Fruit fly (Drosophila melanogaster): Measurements from ENCODE around the gene Pink1.

Gene Pink1

dm6 chrX:6656023-6656594, 27.5 kb upstream of the Pink1 start:
- TF ChIP-seq CG7045 (GFP tag; optimal IDR thresholded peaks at IDR 0.05) (peak; percentile 87), Clk (GFP tag; optimal IDR thresholded peaks at IDR 0.05) (peak; percentile 62), CG12768 (GFP tag; optimal IDR thresholded peaks at IDR 0.05) (peak; percentile 89), CG11617 (GFP tag; optimal IDR thresholded peaks at IDR 0.05) (peak; percentile 96), pad (GFP tag; optimal IDR thresholded peaks at IDR 0.05) (peak; percentile 81), Crg-1 (GFP tag; optimal IDR thresholded peaks at IDR 0.05) (peak; percentile 85), Mnt (GFP tag; optimal IDR thresholded peaks at IDR 0.05) (peak; percentile 89), cic (GFP tag; optimal IDR thresholded peaks at IDR 0.05) (peak; percentile 79), tj (GFP tag; optimal IDR thresholded peaks at IDR 0.05) (peak; percentile 69), Hr96 (GFP tag; optimal IDR thresholded peaks at IDR 0.05) (peak; percentile 87), CG5204 (GFP tag; optimal IDR thresholded peaks at IDR 0.05) (peak; percentile 86), CG14711 (tag; optimal IDR thresholded peaks at IDR 0.05) (peak; percentile 83), CG7101 (tag; optimal IDR thresholded peaks at IDR 0.05) (peak; percentile 93), bab1 (GFP tag; optimal IDR thresholded peaks at IDR 0.05) (peak; percentile 88), toe (GFP tag; optimal IDR thresholded peaks at IDR 0.05) (peak; percentile 74), kay (GFP tag; ENCODE audit: borderline replicate concordance) (no peak), ovo (GFP tag; optimal IDR thresholded peaks at IDR 0.05) (peak; percentile 98), cnc (optimal IDR thresholded peaks at IDR 0.05) (no peak), CG33017 (tag; optimal IDR thresholded peaks at IDR 0.05) (peak; percentile 84), CG1620 (GFP tag; optimal IDR thresholded peaks at IDR 0.05) (peak; percentile 74)

dm6 chrX:6656626-6657558, 26.7 kb upstream of the Pink1 start:
- no peak for TF ChIP-seq cic (GFP tag; optimal IDR thresholded peaks at IDR 0.05)
- TF ChIP-seq bab1 (GFP tag; optimal IDR thresholded peaks at IDR 0.05), result peak; percentile 73
- no peak for TF ChIP-seq toe (GFP tag; optimal IDR thresholded peaks at IDR 0.05)
- TF ChIP-seq Clk (GFP tag; optimal IDR thresholded peaks at IDR 0.05), result no peak
- no peak for TF ChIP-seq Hr96 (GFP tag; optimal IDR thresholded peaks at IDR 0.05)
- TF ChIP-seq CG14711 (tag; optimal IDR thresholded peaks at IDR 0.05), result peak; percentile 59
- no peak for TF ChIP-seq CG1620 (GFP tag; optimal IDR thresholded peaks at IDR 0.05)
- TF ChIP-seq CG33017 (tag; optimal IDR thresholded peaks at IDR 0.05), result peak; percentile 71
- TF ChIP-seq Mnt (GFP tag; optimal IDR thresholded peaks at IDR 0.05), result peak; percentile 16
- TF ChIP-seq Crg-1 (GFP tag; optimal IDR thresholded peaks at IDR 0.05), result no peak
- no peak for TF ChIP-seq ovo (GFP tag; optimal IDR thresholded peaks at IDR 0.05)
- peak; percentile 14 for TF ChIP-seq CG7045 (GFP tag; optimal IDR thresholded peaks at IDR 0.05)
- peak; percentile 36 for TF ChIP-seq pad (GFP tag; optimal IDR thresholded peaks at IDR 0.05)
- TF ChIP-seq CG5204 (GFP tag; optimal IDR thresholded peaks at IDR 0.05), result peak; percentile 23
- peak; percentile 92 for TF ChIP-seq tj (GFP tag; optimal IDR thresholded peaks at IDR 0.05)
- TF ChIP-seq CG11617 (GFP tag; optimal IDR thresholded peaks at IDR 0.05), result peak; percentile 28
- TF ChIP-seq CG7101 (tag; optimal IDR thresholded peaks at IDR 0.05), result peak; percentile 69
- peak; percentile 74 for TF ChIP-seq kay (GFP tag; ENCODE audit: borderline replicate concordance)
- peak; percentile 24 for TF ChIP-seq CG12768 (GFP tag; optimal IDR thresholded peaks at IDR 0.05)
- TF ChIP-seq cnc (optimal IDR thresholded peaks at IDR 0.05), result peak in 1 of 2 experiments; percentile 28

dm6 chrX:6659919-6660318, 23.7 kb upstream of the Pink1 start:
- no peak for TF ChIP-seq ovo (GFP tag; optimal IDR thresholded peaks at IDR 0.05)

- TF ChIP-seq CG14711 (tag; optimal IDR thresholded peaks at IDR 0.05) (peak; percentile 27), kay (GFP tag; ENCODE audit: borderline replicate concordance) (peak; percentile 69), Mnt (GFP tag; optimal IDR thresholded peaks at IDR 0.05) (peak; percentile 63), CG1620 (GFP tag; optimal IDR thresholded peaks at IDR 0.05) (no peak), CG7101 (tag; optimal IDR thresholded peaks at IDR 0.05) (peak; percentile 16), Clk (GFP tag; optimal IDR thresholded peaks at IDR 0.05) (no peak), cic (GFP tag; optimal IDR thresholded peaks at IDR 0.05) (no peak), ovo (GFP tag; optimal IDR thresholded peaks at IDR 0.05) (no peak), CG12768 (GFP tag; optimal IDR thresholded peaks at IDR 0.05) (no peak), CG11617 (GFP tag; optimal IDR thresholded peaks at IDR 0.05) (peak; percentile 22), toe (GFP tag; optimal IDR thresholded peaks at IDR 0.05) (no peak), CG5204 (GFP tag; optimal IDR thresholded peaks at IDR 0.05) (no peak), bab1 (GFP tag; optimal IDR thresholded peaks at IDR 0.05) (peak; percentile 34), CG7045 (GFP tag; optimal IDR thresholded peaks at IDR 0.05) (no peak)
These were observed 22.2 kb upstream of the Pink1 start, which contains the start of the genes CG3224 and Ctr1A for dm6 chrX:6661392-6661837. Gene CG3224 (minus strand): TSS chrX:6661462. Gene Ctr1A (plus strand): TSS chrX:6661647.

- TF ChIP-seq CG33017 (tag; optimal IDR thresholded peaks at IDR 0.05) (no peak), Hr96 (GFP tag; optimal IDR thresholded peaks at IDR 0.05) (no peak), CG7045 (GFP tag; optimal IDR thresholded peaks at IDR 0.05) (no peak), tj (GFP tag; optimal IDR thresholded peaks at IDR 0.05) (peak; percentile 67)
These were observed 21.7 kb upstream of the Pink1 start for dm6 chrX:6661880-6662279.

- TF ChIP-seq pad (GFP tag; optimal IDR thresholded peaks at IDR 0.05) (peak; percentile 73), ovo (GFP tag; optimal IDR thresholded peaks at IDR 0.05) (peak; percentile 74), CG11617 (GFP tag; optimal IDR thresholded peaks at IDR 0.05) (no peak), kay (GFP tag; ENCODE audit: borderline replicate concordance) (peak; percentile 43), Crg-1 (GFP tag; optimal IDR thresholded peaks at IDR 0.05) (no peak)
These were observed 21.2 kb upstream of the Pink1 start for dm6 chrX:6662378-6662777.
